Fruit fly (Drosophila melanogaster) whole organism, embryonic: Measurements from ENCODE around the gene Cont.
A peak's percentile ranks its signal among the peaks of the same experiment; 100 is the strongest.

Experiments
- Asciz ChIP-seq: fragments of 200-800 bp; sonication (Bioruptor generic); optimal IDR thresholded peaks from 2 replicates; lab custom pipeline; 2017; ENCODE audit warnings: missing biosample characterization, mild to moderate bottlenecking, missing genetic modification characterization, missing genetic modification reagents
- BtbVII ChIP-seq: fragments of 200-800 bp; sonication (Bioruptor generic); optimal IDR thresholded peaks from 3 replicates; lab custom pipeline; 2017; ENCODE audit warnings: missing biosample characterization, mild to moderate bottlenecking, missing genetic modification characterization
- CG12071 ChIP-seq: fragments of 200-800 bp; sonication (Bioruptor generic); optimal IDR thresholded peaks from 3 replicates; lab custom pipeline; 2018; ENCODE audit warnings: missing biosample characterization, mild to moderate bottlenecking, missing genetic modification characterization
- CG12769 ChIP-seq: fragments of 200-800 bp; sonication (Bioruptor generic); optimal IDR thresholded peaks from 2 replicates; lab custom pipeline; 2019; ENCODE audit warnings: missing biosample characterization, mild to moderate bottlenecking, missing genetic modification characterization, moderate library complexity
- CG13424 ChIP-seq: fragments of 200-800 bp; sonication (Bioruptor generic); optimal IDR thresholded peaks from 2 replicates; lab custom pipeline; 2019; ENCODE audit warnings: missing biosample characterization, mild to moderate bottlenecking, missing genetic modification characterization, moderate library complexity
- CG14014 ChIP-seq: fragments of 200-800 bp; sonication (Bioruptor generic); IDR thresholded peaks from 2 replicates; pipeline ENCODE4 v1.3.6; 2022; ENCODE audit warnings: missing biosample characterization, missing genetic modification characterization
- CG1529 ChIP-seq: fragments of 200-800 bp; sonication (Bioruptor generic); optimal IDR thresholded peaks from 3 replicates; lab custom pipeline; 2018; ENCODE audit warnings: missing biosample characterization, missing genetic modification characterization
- CG17359 ChIP-seq: fragments of 200-800 bp; sonication (Bioruptor generic); optimal IDR thresholded peaks from 3 replicates; lab custom pipeline; 2018; ENCODE audit warnings: missing biosample characterization, mild to moderate bottlenecking, missing genetic modification characterization, moderate library complexity
- CG17829 ChIP-seq: fragments of 200-800 bp; optimal IDR thresholded peaks from 2 replicates; lab custom pipeline; 2019; ENCODE audit warnings: missing biosample characterization, mild to moderate bottlenecking, missing genetic modification characterization, moderate library complexity
- CG1832 ChIP-seq: fragments of 200-800 bp; sonication (Bioruptor generic); optimal IDR thresholded peaks from 2 replicates; lab custom pipeline; 2017; ENCODE audit warnings: missing biosample characterization, mild to moderate bottlenecking, missing genetic modification characterization, inconsistent platforms
- CG18764 ChIP-seq: fragments of 200-800 bp; sonication (Bioruptor generic); optimal IDR thresholded peaks from 3 replicates; lab custom pipeline; 2016; ENCODE audit warnings: missing biosample characterization, missing genetic modification characterization
- CG43689 ChIP-seq: fragments of 200-800 bp; sonication (Bioruptor generic); IDR thresholded peaks from 2 replicates; pipeline ENCODE4 v1.3.6; 2022; ENCODE audit warnings: missing biosample characterization, missing genetic modification characterization
- CG5245 ChIP-seq: fragments of 200-800 bp; sonication (Bioruptor generic); optimal IDR thresholded peaks from 3 replicates; lab custom pipeline; 2016; ENCODE audit warnings: missing biosample characterization, missing genetic modification characterization
- CG7357 ChIP-seq: fragments of 200-800 bp; sonication (Bioruptor generic); IDR thresholded peaks from 3 replicates; pipeline ENCODE4 v1.3.6; 2022; ENCODE audit warnings: missing biosample characterization, missing genetic modification characterization
- CG7963 ChIP-seq: fragments of 200-800 bp; sonication (Bioruptor generic); IDR thresholded peaks from 3 replicates; pipeline ENCODE4 v1.3.6; 2022; ENCODE audit warnings: missing biosample characterization, missing genetic modification characterization; ENCODE audit not compliant: partially characterized antibody
- CG7987 ChIP-seq: fragments of 200-800 bp; sonication (Bioruptor generic); optimal IDR thresholded peaks from 2 replicates; lab custom pipeline; 2018; ENCODE audit warnings: missing biosample characterization, mild to moderate bottlenecking, missing genetic modification characterization, moderate library complexity
- CG8478 ChIP-seq: fragments of >200 bp; optimal IDR thresholded peaks from 2 replicates; lab custom pipeline; 2018
- Camta ChIP-seq: fragments of 200-800 bp; sonication (Bioruptor generic); optimal IDR thresholded peaks from 2 replicates; lab custom pipeline; 2016; ENCODE audit warnings: missing biosample characterization, missing genetic modification characterization
- D ChIP-seq, 2 experiments: fragments of 200-800 bp in 1 of 2; fragments of >200 bp in 1 of 2; sonication (Bioruptor generic) in 1 of 2; optimal IDR thresholded peaks; 2 replicates in 1 of 2; 3 replicates in 1 of 2; lab custom pipeline; 2017; ENCODE audit warnings: mild to moderate bottlenecking in 1 of 2, missing biosample characterization in 1 of 2, missing genetic modification characterization in 1 of 2, missing genetic modification reagents in 1 of 2
- HLH4C ChIP-seq: fragments of 200-800 bp; sonication (Bioruptor generic); IDR thresholded peaks from 3 replicates; pipeline ENCODE4 v1.3.6; 2022; ENCODE audit warnings: missing biosample characterization, missing genetic modification characterization; ENCODE audit not compliant: partially characterized antibody
- HLHmδ ChIP-seq: fragments of 200-800 bp; sonication (Bioruptor generic); optimal IDR thresholded peaks from 2 replicates; lab custom pipeline; 2018; ENCODE audit warnings: missing biosample characterization, mild to moderate bottlenecking, missing genetic modification characterization, moderate library complexity
- Hey ChIP-seq: fragments of 200-800 bp; sonication (Bioruptor generic); optimal IDR thresholded peaks from 3 replicates; lab custom pipeline; 2018; ENCODE audit warnings: missing biosample characterization, mild to moderate bottlenecking, missing genetic modification characterization
- Myb ChIP-seq: fragments of 200-800 bp; sonication (Bioruptor generic); optimal IDR thresholded peaks from 2 replicates; lab custom pipeline; 2016; ENCODE audit warnings: missing biosample characterization, missing genetic modification characterization
- NC2α ChIP-seq: fragments of 200-800 bp; sonication (Bioruptor generic); optimal IDR thresholded peaks from 2 replicates; lab custom pipeline; 2016; ENCODE audit warnings: missing biosample characterization, missing genetic modification characterization
- Pdp1 ChIP-seq, 2 experiments: fragments of 200-800 bp; sonication (Bioruptor generic); optimal IDR thresholded peaks; 3 replicates each; lab custom pipeline; 2016; ENCODE audit warnings: missing biosample characterization in 2 of 2, missing genetic modification characterization in 2 of 2, mild to moderate bottlenecking in 1 of 2, moderate library complexity in 1 of 2
- Ravus ChIP-seq: fragments of 200-800 bp; sonication (Bioruptor generic); IDR thresholded peaks from 2 replicates; pipeline ENCODE4 v1.3.6; 2022; ENCODE audit warnings: missing biosample characterization, missing genetic modification characterization
- Six4 ChIP-seq: fragments of 200-800 bp; sonication (Bioruptor generic); optimal IDR thresholded peaks from 2 replicates; lab custom pipeline; 2016; ENCODE audit warnings: missing biosample characterization, missing genetic modification characterization
- Stat92E ChIP-seq, 3 experiments: fragments of >200 bp in 2 of 3; fragments of 200-800 bp in 1 of 3; sonication (Bioruptor generic) in 1 of 3; optimal IDR thresholded peaks; 2 replicates each; lab custom pipeline; 2017 to 2019; ENCODE audit warnings: missing biosample characterization in 3 of 3, missing genetic modification characterization in 3 of 3, mild to moderate bottlenecking in 1 of 3, moderate library complexity in 1 of 3
- bab2 ChIP-seq: fragments of 200-800 bp; sonication (Bioruptor generic); optimal IDR thresholded peaks from 2 replicates; lab custom pipeline; 2016; ENCODE audit warnings: missing biosample characterization, missing genetic modification characterization
- caup ChIP-seq: fragments of 200-800 bp; sonication (Bioruptor generic); optimal IDR thresholded peaks from 3 replicates; lab custom pipeline; 2017; ENCODE audit warnings: missing biosample characterization, mild to moderate bottlenecking, missing genetic modification characterization, moderate library complexity; ENCODE audit not compliant: severe bottlenecking
- cwo ChIP-seq: fragments of 200-800 bp; sonication (Bioruptor generic); optimal IDR thresholded peaks from 3 replicates; lab custom pipeline; 2017; ENCODE audit warnings: missing biosample characterization, missing genetic modification characterization, mild to moderate bottlenecking, moderate library complexity, missing genetic modification reagents
- dati ChIP-seq: fragments of 200-800 bp; sonication (Bioruptor generic); IDR thresholded peaks from 2 replicates; pipeline ENCODE4 v1.3.6; 2022; ENCODE audit warnings: missing biosample characterization, missing genetic modification characterization
- ewg ChIP-seq: fragments of 200-800 bp; sonication (Bioruptor generic); optimal IDR thresholded peaks from 3 replicates; lab custom pipeline; 2017; ENCODE audit warnings: mild to moderate bottlenecking, missing biosample characterization, missing genetic modification reagents, missing genetic modification characterization
- fd102C ChIP-seq: fragments of 200-800 bp; sonication (Bioruptor generic); optimal IDR thresholded peaks from 2 replicates; lab custom pipeline; 2018; ENCODE audit warnings: missing biosample characterization, mild to moderate bottlenecking, missing genetic modification characterization, moderate library complexity
- h ChIP-seq: fragments of >200 bp; optimal IDR thresholded peaks from 2 replicates; lab custom pipeline; 2017
- ken ChIP-seq: fragments of 200-800 bp; sonication (Bioruptor generic); IDR thresholded peaks from 3 replicates; pipeline ENCODE4 v1.3.6; 2022; ENCODE audit warnings: missing biosample characterization, missing genetic modification characterization
- maf-S ChIP-seq: fragments of 200-800 bp; sonication (Bioruptor generic); optimal IDR thresholded peaks from 2 replicates; lab custom pipeline; 2016; ENCODE audit warnings: missing biosample characterization, missing genetic modification characterization
- nom ChIP-seq: fragments of 200-800 bp; sonication (Bioruptor generic); optimal IDR thresholded peaks from 2 replicates; lab custom pipeline; 2017; ENCODE audit warnings: missing biosample characterization, missing genetic modification characterization, mild to moderate bottlenecking, moderate library complexity, missing genetic modification reagents
- odd ChIP-seq: fragments of 200-800 bp; sonication (Bioruptor generic); optimal IDR thresholded peaks from 2 replicates; lab custom pipeline; 2017; ENCODE audit warnings: missing biosample characterization, mild to moderate bottlenecking, missing genetic modification characterization
- pho ChIP-seq: fragments of 200-800 bp; sonication (Bioruptor generic); optimal IDR thresholded peaks from 2 replicates; lab custom pipeline; 2016; ENCODE audit warnings: missing biosample characterization, missing genetic modification characterization
- pnt ChIP-seq: fragments of 200-800 bp; sonication (Bioruptor generic); optimal IDR thresholded peaks from 3 replicates; lab custom pipeline; 2016; ENCODE audit warnings: missing biosample characterization, missing genetic modification characterization
- pros ChIP-seq: fragments of 200-800 bp; sonication (Bioruptor generic); optimal IDR thresholded peaks from 3 replicates; lab custom pipeline; 2019; ENCODE audit warnings: missing biosample characterization, mild to moderate bottlenecking, missing genetic modification characterization, moderate library complexity
- psq ChIP-seq: fragments of 200-800 bp; sonication (Bioruptor generic); optimal IDR thresholded peaks from 2 replicates; lab custom pipeline; 2017; ENCODE audit warnings: missing biosample characterization, missing genetic modification characterization
- ranshi ChIP-seq: fragments of 200-800 bp; sonication (Bioruptor generic); IDR thresholded peaks from 2 replicates; pipeline ENCODE4 v1.3.6; 2022; ENCODE audit warnings: missing biosample characterization, missing genetic modification characterization
- run ChIP-seq: fragments of 200-800 bp; sonication (Bioruptor generic); optimal IDR thresholded peaks from 3 replicates; lab custom pipeline; 2018; ENCODE audit warnings: missing biosample characterization, mild to moderate bottlenecking, missing genetic modification characterization
- scrt ChIP-seq: fragments of 200-800 bp; sonication (Bioruptor generic); optimal IDR thresholded peaks from 2 replicates; lab custom pipeline; 2018; ENCODE audit warnings: missing biosample characterization, mild to moderate bottlenecking, missing genetic modification characterization, moderate library complexity
- shn ChIP-seq: fragments of 200-800 bp; sonication (Bioruptor generic); optimal IDR thresholded peaks from 3 replicates; lab custom pipeline; 2016; ENCODE audit warnings: missing biosample characterization, missing genetic modification characterization
- sima ChIP-seq: fragments of 200-800 bp; sonication (Bioruptor generic); optimal IDR thresholded peaks from 2 replicates; lab custom pipeline; 2016; ENCODE audit warnings: missing biosample characterization, missing genetic modification characterization
- sqz ChIP-seq: fragments of 200-800 bp; sonication (Bioruptor generic); optimal IDR thresholded peaks from 3 replicates; lab custom pipeline; 2018; ENCODE audit warnings: missing biosample characterization, mild to moderate bottlenecking, missing genetic modification characterization
- sr ChIP-seq: fragments of 200-800 bp; sonication (Bioruptor generic); IDR thresholded peaks from 3 replicates; pipeline ENCODE4 v1.3.6; 2022; ENCODE audit warnings: missing biosample characterization, missing genetic modification characterization
- unpg ChIP-seq: fragments of 200-800 bp; sonication (Bioruptor generic); optimal IDR thresholded peaks from 3 replicates; lab custom pipeline; 2018; ENCODE audit warnings: missing biosample characterization, mild to moderate bottlenecking, missing genetic modification characterization, moderate library complexity

Cont gene

dm6 chr3R:4360668-4361110 lies 20.4 kb upstream of the Cont start (continued):
- no peak for TF ChIP-seq Myb (GFP tag; lab: Kevin White, UChicago)
- TF ChIP-seq CG1832, result no peak
- TF ChIP-seq maf-S (GFP tag; lab: Kevin White, UChicago), result no peak
- no peak for TF ChIP-seq Asciz
- TF ChIP-seq h (lab: Kevin White, UChicago), result no peak
- TF ChIP-seq caup, result peak; percentile 2
- no peak for TF ChIP-seq Six4 (GFP tag; lab: Kevin White, UChicago)
- TF ChIP-seq dati (GFP tag; lab: Robert Waterston, UW), result no peak
- TF ChIP-seq ewg (GFP tag; lab: Kevin White, UChicago), result no peak
- no peak for TF ChIP-seq CG7357 (GFP tag; lab: Robert Waterston, UW)
- no peak for TF ChIP-seq Ravus (GFP tag; lab: Robert Waterston, UW)
- TF ChIP-seq BtbVII (GFP tag; lab: Kevin White, UChicago), result no peak
- TF ChIP-seq Pdp1 (GFP tag; optimal IDR thresholded peaks at IDR 0.05; lab: Kevin White, UChicago), result peak in 1 of 2 experiments; percentile 0
- TF ChIP-seq CG12071 (GFP tag; lab: Kevin White, UChicago), result peak; percentile 27
- no peak for TF ChIP-seq odd (GFP tag; lab: Kevin White, UChicago)
- TF ChIP-seq cwo (GFP tag; lab: Kevin White, UChicago), result no peak
- no peak for TF ChIP-seq CG5245 (GFP tag; lab: Kevin White, UChicago)
- no peak for TF ChIP-seq HLH4C (GFP tag; lab: Robert Waterston, UW)
- no peak for TF ChIP-seq scrt
- TF ChIP-seq CG14014 (GFP tag; lab: Robert Waterston, UW), result no peak
- no peak for TF ChIP-seq sr (GFP tag; lab: Robert Waterston, UW)
- TF ChIP-seq D (optimal IDR thresholded peaks at IDR 0.05; lab: Kevin White, UChicago), result no peak
- no peak for TF ChIP-seq D (GFP tag; optimal IDR thresholded peaks at IDR 0.05; lab: Kevin White, UChicago)
- no peak for TF ChIP-seq pnt (GFP tag; lab: Kevin White, UChicago)
- no peak for TF ChIP-seq run (tag; lab: Kevin White, UChicago)
- TF ChIP-seq psq, result no peak
- no peak for TF ChIP-seq pho (GFP tag; lab: Kevin White, UChicago)
- TF ChIP-seq sqz (GFP tag; lab: Kevin White, UChicago), result no peak
- TF ChIP-seq CG12769 (tag; lab: Kevin White, UChicago), result peak; percentile 1
- no peak for TF ChIP-seq bab2 (GFP tag; lab: Kevin White, UChicago)
- no peak for TF ChIP-seq CG17359 (tag; lab: Kevin White, UChicago)
- TF ChIP-seq nom, result no peak
- TF ChIP-seq pros, result no peak
- no peak for TF ChIP-seq HLHmδ (GFP tag; lab: Kevin White, UChicago)
- TF ChIP-seq unpg, result no peak
- no peak for TF ChIP-seq NC2α (GFP tag; lab: Kevin White, UChicago)
- no peak for TF ChIP-seq shn (GFP tag; lab: Kevin White, UChicago)
- no peak for TF ChIP-seq CG7963 (GFP tag; lab: Robert Waterston, UW)
- no peak for TF ChIP-seq CG7987 (GFP tag; lab: Kevin White, UChicago)
- no peak for TF ChIP-seq Camta (GFP tag; lab: Kevin White, UChicago)
- TF ChIP-seq CG8478 (lab: Kevin White, UChicago), result peak; percentile 29
- TF ChIP-seq CG43689, result no peak
- no peak for TF ChIP-seq fd102C (GFP tag; lab: Kevin White, UChicago)
- TF ChIP-seq CG13424 (tag; lab: Kevin White, UChicago), result no peak
- no peak for TF ChIP-seq CG1529 (GFP tag; lab: Kevin White, UChicago)
- no peak for TF ChIP-seq sima (GFP tag; lab: Kevin White, UChicago)
- TF ChIP-seq CG17829 (tag; lab: Kevin White, UChicago), result no peak
- TF ChIP-seq CG18764 (GFP tag; lab: Kevin White, UChicago), result no peak
- TF ChIP-seq ken (GFP tag; lab: Robert Waterston, UW), result no peak
- no peak for TF ChIP-seq Stat92E (GFP tag; optimal IDR thresholded peaks at IDR 0.05; lab: Kevin White, UChicago)
- no peak for TF ChIP-seq Hey
- no peak for TF ChIP-seq ranshi
